Worm (Caenorhabditis elegans) whole organism, early embryonic: ENCODE results near the gene K12H6.4.

Experiments
- F13C5.2 ChIP-seq: sonication (generic microtip); optimal IDR thresholded peaks from 2 replicates; lab custom pipeline; 2017; ENCODE audit warnings: mild to moderate bottlenecking, missing genetic modification characterization, inconsistent platforms, missing compliant biosample characterization
- ama-1 ChIP-seq: fragments of 150-350 bp; optimal IDR thresholded peaks from 2 replicates; lab custom pipeline; 2014
- ceh-36 ChIP-seq: sonication (generic microtip); optimal IDR thresholded peaks from 2 replicates; lab custom pipeline; 2016; ENCODE audit warnings: missing genetic modification characterization, inconsistent platforms, missing compliant biosample characterization
- sea-1 ChIP-seq: fragments of 200-800 bp; sonication (Bioruptor generic); conservative IDR thresholded peaks from 2 replicates; pipeline ENCODE4 v1.3.6; 2022; ENCODE audit warnings: missing genetic modification characterization, missing compliant biosample characterization

DNA sequence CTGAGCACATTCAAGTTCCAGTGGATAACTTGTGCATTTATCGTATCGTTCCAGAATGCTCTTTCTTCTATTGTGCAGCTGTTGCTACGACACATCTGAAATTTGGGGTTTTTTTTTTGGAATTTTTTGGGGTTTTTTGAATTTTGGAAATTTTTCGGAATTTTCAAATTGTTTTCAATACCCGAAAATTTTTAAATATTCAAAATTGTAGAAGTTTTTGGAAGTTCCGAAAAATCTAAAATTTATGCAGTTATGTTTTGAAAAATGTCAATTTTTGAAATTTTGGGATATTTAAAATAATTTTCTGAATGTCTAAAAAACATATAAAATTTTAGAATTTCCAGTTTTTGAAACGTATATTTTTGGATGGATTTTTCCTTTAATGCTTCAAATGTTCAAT is 47.7 kb upstream of the K12H6.4 start, which contains the start of gene Y110A2AL.10:
- TF ChIP-seq F13C5.2 (tag; lab: Kevin White, UChicago) (no peak), ama-1 (lab: Kevin White, UChicago) (no peak), ceh-36 (tag; lab: Kevin White, UChicago) (no peak), sea-1 (GFP tag; lab: Robert Waterston, UW) (no peak)
